Fruit fly (Drosophila melanogaster): Measurements from ENCODE around the gene TkR99D.

Gene TkR99D

DNA sequence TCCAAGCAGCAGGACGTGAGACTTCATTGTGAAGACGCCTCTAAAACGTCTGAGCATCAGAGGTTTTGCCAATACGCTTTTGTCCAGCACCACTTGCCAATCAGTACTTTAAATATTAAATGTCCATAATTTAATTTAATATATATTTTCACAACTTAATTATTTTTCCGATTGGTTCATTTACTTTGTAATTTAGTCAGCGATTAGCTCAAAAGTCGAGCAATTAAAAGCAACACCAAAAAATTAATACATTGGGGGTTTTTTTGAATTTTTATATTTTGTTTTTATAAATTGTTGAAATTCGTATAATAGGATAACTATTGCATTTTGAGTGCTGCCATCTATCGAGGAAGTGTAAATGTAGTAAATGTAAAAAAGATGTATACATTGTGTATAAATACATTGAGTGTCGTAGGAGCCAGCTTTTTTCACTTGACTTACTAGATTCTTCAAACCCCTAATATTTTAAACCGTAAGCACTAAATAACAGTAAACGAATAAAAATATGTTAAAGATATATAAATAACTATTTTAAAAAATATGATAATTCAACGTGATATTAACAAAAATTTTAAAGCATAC, 65.4 kb downstream of the TkR99D start, which contains the start of gene CG15517 (continued):
- TF ChIP-seq CG7928 (GFP tag; optimal IDR thresholded peaks at IDR 0.05): no peak
- TF ChIP-seq CG9817 (tag; optimal IDR thresholded peaks at IDR 0.05): peak; percentile 32
- no peak for TF ChIP-seq sob (GFP tag; IDR thresholded peaks at IDR 0.05)
- TF ChIP-seq CG33213 (GFP tag; optimal IDR thresholded peaks at IDR 0.05): no peak
- no peak for TF ChIP-seq cwo (GFP tag; optimal IDR thresholded peaks at IDR 0.05)
- TF ChIP-seq GATAe (GFP tag; conservative IDR thresholded peaks at IDR 0.05): no peak
- TF ChIP-seq fd96Cb (tag; optimal IDR thresholded peaks at IDR 0.05): no peak
- no peak for TF ChIP-seq fru (optimal IDR thresholded peaks at IDR 0.05)
- TF ChIP-seq CG14710 (tag; optimal IDR thresholded peaks at IDR 0.05): peak; percentile 19
- TF ChIP-seq Poxn (GFP tag; IDR thresholded peaks at IDR 0.05): no peak
- no peak for TF ChIP-seq caup (GFP tag; optimal IDR thresholded peaks at IDR 0.05; ENCODE audit: severe bottlenecking)
- TF ChIP-seq CG3163 (GFP tag; optimal IDR thresholded peaks at IDR 0.05): no peak
- no peak for TF ChIP-seq Stat92E (GFP tag; optimal IDR thresholded peaks at IDR 0.05)
- no peak for TF ChIP-seq tio (GFP tag; optimal IDR thresholded peaks at IDR 0.05)
- no peak for TF ChIP-seq Doc3 (GFP tag; IDR thresholded peaks at IDR 0.05; ENCODE audit: partially characterized antibody)
- TF ChIP-seq so (GFP tag; IDR thresholded peaks at IDR 0.05): no peak
- no peak for TF ChIP-seq pzg (GFP tag; optimal IDR thresholded peaks at IDR 0.05)
- no peak for TF ChIP-seq gcm2 (GFP tag; optimal IDR thresholded peaks at IDR 0.05)
- TF ChIP-seq unc-4 (GFP tag; IDR thresholded peaks at IDR 0.05; ENCODE audit: partially characterized antibody): no peak
- TF ChIP-seq stwl (tag; optimal IDR thresholded peaks at IDR 0.05): peak; percentile 86
- no peak for TF ChIP-seq CG18619 (GFP tag; optimal IDR thresholded peaks at IDR 0.05)
- no peak for TF ChIP-seq NFAT (GFP tag; IDR thresholded peaks at IDR 0.05)
- TF ChIP-seq disco-r (GFP tag; optimal IDR thresholded peaks at IDR 0.05): no peak
- no peak for TF ChIP-seq CG15514 (GFP tag; optimal IDR thresholded peaks at IDR 0.05)
- TF ChIP-seq slp2 (GFP tag; optimal IDR thresholded peaks at IDR 0.05): no peak
- TF ChIP-seq CG8089 (GFP tag; optimal IDR thresholded peaks at IDR 0.05): no peak
- TF ChIP-seq CG6854 (GFP tag; optimal IDR thresholded peaks at IDR 0.05): no peak
- TF ChIP-seq Atf-2 (GFP tag; optimal IDR thresholded peaks at IDR 0.05): no peak
- TF ChIP-seq fd3F (GFP tag; optimal IDR thresholded peaks at IDR 0.05): no peak
- TF ChIP-seq CG4707 (GFP tag; optimal IDR thresholded peaks at IDR 0.05): no peak
- no peak for TF ChIP-seq bowl (GFP tag; IDR thresholded peaks at IDR 0.05)
- TF ChIP-seq CG16813 (GFP tag; IDR thresholded peaks at IDR 0.05; ENCODE audit: partially characterized antibody): peak; percentile 58
- peak; percentile 52 for TF ChIP-seq HmgZ (tag; optimal IDR thresholded peaks at IDR 0.05)
- TF ChIP-seq tin (GFP tag; optimal IDR thresholded peaks at IDR 0.05): no peak
- TF ChIP-seq CG4424 (GFP tag; optimal IDR thresholded peaks at IDR 0.05): no peak
- TF ChIP-seq mirr (GFP tag; optimal IDR thresholded peaks at IDR 0.05): no peak
- TF ChIP-seq Max (GFP tag; optimal IDR thresholded peaks at IDR 0.05): no peak
- TF ChIP-seq Fer2 (tag; optimal IDR thresholded peaks at IDR 0.05): no peak
- no peak for TF ChIP-seq CG15269 (tag; optimal IDR thresholded peaks at IDR 0.05)
- TF ChIP-seq Sin3A (optimal IDR thresholded peaks at IDR 0.05): no peak
- TF ChIP-seq MTF-1 (GFP tag; optimal IDR thresholded peaks at IDR 0.05; ENCODE audit: borderline replicate concordance): no peak
- no peak for TF ChIP-seq CG9437 (GFP tag; optimal IDR thresholded peaks at IDR 0.05)
- no peak for TF ChIP-seq nom (GFP tag; optimal IDR thresholded peaks at IDR 0.05)
- no peak for TF ChIP-seq ranshi (GFP tag; IDR thresholded peaks at IDR 0.05)
- TF ChIP-seq Bdp1 (GFP tag; optimal IDR thresholded peaks at IDR 0.05): no peak
- no peak for TF ChIP-seq her (GFP tag; optimal IDR thresholded peaks at IDR 0.05)
- no peak for TF ChIP-seq CG10274 (GFP tag; optimal IDR thresholded peaks at IDR 0.05)
- TF ChIP-seq dati (GFP tag; IDR thresholded peaks at IDR 0.05): no peak
- TF ChIP-seq knrl (GFP tag; IDR thresholded peaks at IDR 0.05; ENCODE audit: partially characterized antibody): peak; percentile 66; the same call in 1 of the 3 replicates
- no peak for TF ChIP-seq pnt (GFP tag; optimal IDR thresholded peaks at IDR 0.05)
